Worm (Caenorhabditis elegans): ENCODE data around the gene C07B5.6.

Gene C07B5.6

DNA sequence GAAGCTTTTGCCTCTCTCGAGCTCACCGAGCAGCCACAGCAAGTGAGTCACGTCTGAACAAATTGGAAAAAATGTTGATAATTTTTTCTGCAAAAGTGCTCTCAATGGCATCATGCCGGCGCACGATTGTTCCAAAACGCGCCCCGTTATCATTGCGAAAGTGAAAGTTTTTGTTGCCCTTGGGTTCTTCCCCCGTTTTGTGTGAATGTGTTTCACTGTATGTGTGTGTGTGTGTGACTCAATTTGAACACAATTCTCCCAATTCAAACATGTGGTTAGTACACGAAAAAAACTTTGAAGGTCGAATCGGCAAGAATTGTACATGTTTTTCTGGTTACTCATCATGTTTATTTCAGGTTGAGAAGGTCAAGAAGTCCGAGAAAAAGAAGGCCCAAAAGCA lies 34.3 kb downstream of the C07B5.6 start (continued):
- TF ChIP-seq Y5F2A.4 (GFP tag; optimal IDR thresholded peaks at IDR 0.05), result no peak
- no peak for TF ChIP-seq Y105C5A.15 (GFP tag; IDR thresholded peaks at IDR 0.05)
- TF ChIP-seq nhr-11 (tag; optimal IDR thresholded peaks at IDR 0.05), result no peak
- peak; percentile 10 for TF ChIP-seq dpl-1 (GFP tag; optimal IDR thresholded peaks at IDR 0.05)
- no peak for TF ChIP-seq ZK546.5 (tag; optimal IDR thresholded peaks at IDR 0.05)
- no peak for TF ChIP-seq unc-39 (tag; optimal IDR thresholded peaks at IDR 0.05)
- TF ChIP-seq nhr-10 (tag; optimal IDR thresholded peaks at IDR 0.05), result peak; percentile 6
- TF ChIP-seq gei-8 (GFP tag; optimal IDR thresholded peaks at IDR 0.05), result no peak
- TF ChIP-seq aly-2 (tag; optimal IDR thresholded peaks at IDR 0.05), result no peak
- no peak for TF ChIP-seq zip-11 (GFP tag; IDR thresholded peaks at IDR 0.05)
- TF ChIP-seq ceh-62 (tag; optimal IDR thresholded peaks at IDR 0.05), result no peak
- TF ChIP-seq daf-16 (GFP tag; optimal IDR thresholded peaks at IDR 0.05), result no peak
- TF ChIP-seq daf-16 (tag; optimal IDR thresholded peaks at IDR 0.05), result peak; percentile 80
- TF ChIP-seq lin-29 (GFP tag; IDR thresholded peaks at IDR 0.05), result no peak
- TF ChIP-seq dve-1 (tag; optimal IDR thresholded peaks at IDR 0.05; ENCODE audit: insufficient read depth), result peak; percentile 76
- TF ChIP-seq lir-3 (tag; optimal IDR thresholded peaks at IDR 0.05), result no peak
- no peak for TF ChIP-seq egl-43 (GFP tag; IDR thresholded peaks at IDR 0.05)
- TF ChIP-seq zfp-2 (tag; optimal IDR thresholded peaks at IDR 0.05), result no peak
- no peak for TF ChIP-seq fos-1 (tag; optimal IDR thresholded peaks at IDR 0.05)
- peak; percentile 81 for TF ChIP-seq hlh-30 (tag; optimal IDR thresholded peaks at IDR 0.05; ENCODE audit: insufficient read depth)
- no peak for TF ChIP-seq F26F4.8 (GFP tag; conservative IDR thresholded peaks at IDR 0.05)
- TF ChIP-seq nhr-25 (tag; optimal IDR thresholded peaks at IDR 0.05; ENCODE audit: borderline replicate concordance, insufficient read depth), result peak; percentile 86
- TF ChIP-seq F37D6.2 (tag; optimal IDR thresholded peaks at IDR 0.05), result no peak
- TF ChIP-seq daf-19 (GFP tag; conservative IDR thresholded peaks at IDR 0.05), result no peak
- no peak for TF ChIP-seq dmd-8 (GFP tag; IDR thresholded peaks at IDR 0.05)
- TF ChIP-seq spr-1 (tag; optimal IDR thresholded peaks at IDR 0.05), result no peak
- no peak for TF ChIP-seq F10B5.3 (tag; optimal IDR thresholded peaks at IDR 0.05)
- TF ChIP-seq dmd-6 (GFP tag; IDR thresholded peaks at IDR 0.05), result peak; percentile 89
- TF ChIP-seq snpc-4 (tag; optimal IDR thresholded peaks at IDR 0.05), result no peak

DNA sequence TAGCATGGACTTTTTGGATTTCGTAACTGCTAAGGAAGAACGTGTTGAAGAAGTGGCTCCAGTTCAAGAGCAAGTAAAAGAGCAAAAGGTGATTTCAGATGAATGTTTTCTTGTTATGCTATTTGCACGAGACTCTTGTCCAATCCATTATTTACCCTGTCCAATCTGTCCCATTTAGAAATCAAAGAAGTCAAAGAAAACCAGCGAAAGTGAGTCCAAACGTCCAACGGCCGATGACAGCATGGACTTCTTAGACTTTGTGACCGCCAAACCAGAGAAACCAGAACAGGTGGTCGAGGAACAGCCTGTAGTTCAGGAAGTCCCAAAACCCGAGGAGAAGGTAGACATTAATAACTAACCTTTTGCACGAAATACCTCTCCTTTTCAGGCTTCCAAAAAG lies 36.4 kb downstream of the C07B5.6 start:
- no peak for TF ChIP-seq lin-29 (GFP tag; IDR thresholded peaks at IDR 0.05)
- no peak for TF ChIP-seq lin-1 (GFP tag; IDR thresholded peaks at IDR 0.05)
- TF ChIP-seq unc-62 (GFP tag; optimal IDR thresholded peaks at IDR 0.05 in 1 of 2), result peak in 1 of 2 experiments; percentile 56
- TF ChIP-seq unc-62 (tag; optimal IDR thresholded peaks at IDR 0.05), result no peak

DNA sequence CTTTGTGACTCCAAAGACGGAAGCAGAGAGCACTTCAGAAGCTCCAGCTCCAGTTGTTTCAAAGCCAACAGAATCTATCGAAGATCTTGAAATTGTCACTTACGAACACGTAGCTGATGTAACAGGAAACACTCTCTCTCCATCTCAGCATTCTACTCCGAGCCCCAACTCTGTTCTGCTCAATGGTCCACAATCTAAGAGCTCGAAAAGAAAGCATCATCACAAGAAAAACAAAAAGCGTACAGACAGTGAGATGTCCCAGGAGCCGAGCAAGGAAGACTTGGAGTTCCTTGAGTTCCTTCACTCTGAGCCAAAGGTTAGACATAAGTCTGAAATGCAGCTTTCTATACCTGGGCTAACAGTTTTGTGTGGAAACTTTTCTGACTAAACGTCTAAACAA lies 37.2 kb downstream of the C07B5.6 start:
- TF ChIP-seq ceh-44 (GFP tag; IDR thresholded peaks at IDR 0.05), result no peak
- TF ChIP-seq aha-1 (tag), result peak; percentile 65

DNA sequence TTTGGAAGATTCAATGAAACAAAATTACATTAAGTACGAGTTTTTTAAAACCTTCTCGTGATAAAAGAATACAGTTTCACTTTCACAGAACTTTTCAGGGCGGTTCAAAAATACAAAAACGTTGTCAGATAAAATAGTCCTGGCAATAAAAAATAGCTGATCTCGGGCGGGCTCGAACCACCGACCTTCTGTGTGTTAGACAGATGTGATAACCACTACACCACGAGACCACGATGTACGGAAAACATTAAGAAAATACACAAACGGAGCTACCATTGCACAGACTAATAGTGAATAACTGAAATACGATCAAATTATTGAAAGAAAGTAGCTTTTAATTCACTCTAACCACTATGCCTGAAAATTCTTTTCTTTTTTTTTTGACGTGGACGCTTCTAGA lies 42.1 kb downstream of the C07B5.6 start:
- peak; percentile 38; the same call in 1 of the 2 replicates for TF ChIP-seq ctbp-1 (GFP tag; IDR thresholded peaks at IDR 0.05)
- peak; percentile 30 to 40 for TF ChIP-seq daf-16 (GFP tag; optimal IDR thresholded peaks at IDR 0.05)
- peak; percentile 62 for TF ChIP-seq daf-16 (tag; optimal IDR thresholded peaks at IDR 0.05)
- 0 out of 2 replicates have a peak, but pooled peaks have one; percentile 13 for TF ChIP-seq Y75B8A.6 (GFP tag; IDR thresholded peaks at IDR 0.05)
- 0 out of 2 replicates have a peak, but pooled peaks have one; percentile 28 for TF ChIP-seq ceh-20 (GFP tag; IDR thresholded peaks at IDR 0.05)
- no peak for TF ChIP-seq aha-1 (tag)
- 0 out of 2 replicates have a peak, but pooled peaks have one; percentile 45 for TF ChIP-seq lin-1 (GFP tag; IDR thresholded peaks at IDR 0.05)
- peak; percentile 36 for TF ChIP-seq nhr-6 (tag; optimal IDR thresholded peaks at IDR 0.05)
- TF ChIP-seq rbr-2 (tag; optimal IDR thresholded peaks at IDR 0.05), result peak; percentile 37
- TF ChIP-seq T26A8.4 (GFP tag; IDR thresholded peaks at IDR 0.05), result peak; percentile 61
- no peak for TF ChIP-seq skn-1 (tag; optimal IDR thresholded peaks at IDR 0.05)
- peak in 1 of 2 experiments; percentile 38 for TF ChIP-seq hif-1 (tag; optimal IDR thresholded peaks at IDR 0.05)
- peak; percentile 69; the same call in 1 of the 2 replicates for TF ChIP-seq arid-1 (GFP tag; conservative IDR thresholded peaks at IDR 0.05)
- no peak for TF ChIP-seq jun-1 (tag; optimal IDR thresholded peaks at IDR 0.05)
- no peak for TF ChIP-seq zip-11 (GFP tag; IDR thresholded peaks at IDR 0.05)
- TF ChIP-seq fos-1 (tag; optimal IDR thresholded peaks at IDR 0.05), result no peak
- peak; percentile 48 for TF ChIP-seq hlh-30 (tag; optimal IDR thresholded peaks at IDR 0.05; ENCODE audit: insufficient read depth)
- 0 out of 2 replicates have a peak, but pooled peaks have one; percentile 18 for TF ChIP-seq F44E2.7 (GFP tag; IDR thresholded peaks at IDR 0.05)
- TF ChIP-seq ztf-7 (tag; optimal IDR thresholded peaks at IDR 0.05), result no peak
- no peak for TF ChIP-seq egl-27 (tag; optimal IDR thresholded peaks at IDR 0.05)

Measured in whole organism, L4 larva.